Worm (Caenorhabditis elegans) whole organism, L2 larva: ENCODE results near the gene C09B8.4.

ENCODE experiments used
- F13H6.1 ChIP-seq: sonication (generic microtip); optimal IDR thresholded peaks from 2 replicates; lab custom pipeline; 2016; ENCODE audit warnings: missing genetic modification characterization, missing compliant biosample characterization
- ZK546.5 ChIP-seq: sonication (generic microtip); optimal IDR thresholded peaks from 2 replicates; lab custom pipeline; 2017; ENCODE audit warnings: missing biosample characterization, missing genetic modification characterization
- fos-1 ChIP-seq: fragments of 150-350 bp; optimal IDR thresholded peaks from 2 replicates; lab custom pipeline; 2014; ENCODE audit warnings: missing biosample characterization, missing genetic modification characterization

DNA sequence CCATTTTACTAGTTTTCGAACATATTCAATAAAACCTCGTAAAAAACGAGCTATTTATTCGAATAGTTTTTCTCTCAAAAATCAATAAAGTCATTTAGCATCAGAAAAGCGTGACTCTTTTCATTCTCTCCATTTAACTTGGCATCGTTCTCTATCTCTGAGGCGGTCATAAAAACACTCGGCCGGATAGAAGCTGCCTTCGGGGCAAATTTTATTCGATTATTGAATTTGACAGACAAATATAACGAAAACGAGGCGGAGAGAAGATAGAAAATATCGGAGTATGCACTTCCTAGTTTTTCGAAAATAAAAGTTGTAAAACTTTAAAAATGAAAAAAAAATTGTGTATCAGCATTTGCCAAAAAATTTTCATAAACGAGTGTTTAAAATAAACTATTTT is 44.5 kb downstream of the C09B8.4 start:
- TF ChIP-seq F13H6.1 (tag; lab: Kevin White, UChicago): no peak
- no peak for TF ChIP-seq fos-1
- TF ChIP-seq ZK546.5 (tag; lab: Kevin White, UChicago): no peak
